Worm (Caenorhabditis elegans): Measurements from ENCODE around the gene C14A11.2.

C14A11.2 gene

DNA sequence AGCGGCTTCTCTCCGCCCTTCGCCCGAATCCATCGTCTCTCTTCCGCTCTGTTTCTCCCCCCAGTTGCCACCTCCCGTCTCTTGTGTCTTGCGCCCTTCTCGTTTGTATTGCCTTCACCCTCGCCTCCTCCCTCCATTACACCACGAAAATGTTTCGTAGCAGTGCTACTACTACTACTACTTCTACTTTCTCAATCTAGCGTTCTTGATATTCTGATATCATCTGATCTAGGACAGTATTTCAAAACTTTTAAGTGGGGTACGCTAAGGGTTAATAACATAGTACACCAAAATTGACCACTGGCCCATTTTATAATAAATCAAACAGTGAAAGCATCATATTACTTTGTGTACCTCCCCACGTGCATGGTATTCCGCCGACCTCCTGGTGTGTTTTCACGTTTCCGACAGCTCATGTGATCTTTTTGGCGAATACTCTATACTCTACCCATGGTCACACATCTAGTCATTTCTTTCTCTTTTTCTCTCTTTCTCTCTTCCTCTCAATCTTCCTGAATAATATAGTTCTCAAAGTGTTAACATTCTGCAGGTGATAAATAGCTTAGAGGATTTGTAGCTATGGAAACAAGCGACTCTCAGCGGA, at the start of gene C14A11.2:
TSS of gene C14A11.2 (plus strand) at position 551 of the 604 bp plus-strand sequence.
- TF ChIP-seq xnd-1 (tag; optimal IDR thresholded peaks at IDR 0.05) = no peak
- no peak for TF ChIP-seq repo-1 (tag; optimal IDR thresholded peaks at IDR 0.05)
- no peak for TF ChIP-seq attf-5 (GFP tag; optimal IDR thresholded peaks at IDR 0.05)
- no peak for TF ChIP-seq Y95B8A.8 (GFP tag; IDR thresholded peaks at IDR 0.05)
- TF ChIP-seq F57C9.4 (tag; optimal IDR thresholded peaks at IDR 0.05) = no peak
- no peak for TF ChIP-seq attf-6 (GFP tag; IDR thresholded peaks at IDR 0.05)
- TF ChIP-seq attf-3 (GFP tag; conservative IDR thresholded peaks at IDR 0.05) = no peak
- no peak for TF ChIP-seq ceh-100 (GFP tag; IDR thresholded peaks at IDR 0.05)
- no peak for TF ChIP-seq mel-28 (tag; optimal IDR thresholded peaks at IDR 0.05; ENCODE audit: borderline replicate concordance)
- TF ChIP-seq F10E7.11 (tag; optimal IDR thresholded peaks at IDR 0.05) = no peak
- TF ChIP-seq ekl-4 (GFP tag; IDR thresholded peaks at IDR 0.05) = no peak
- TF ChIP-seq him-1 (tag; optimal IDR thresholded peaks at IDR 0.05) = no peak
- TF ChIP-seq ztf-26 (tag; optimal IDR thresholded peaks at IDR 0.05) = no peak
- TF ChIP-seq lag-1 (GFP tag; IDR thresholded peaks at IDR 0.05) = no peak
- TF ChIP-seq nhr-27 (tag; optimal IDR thresholded peaks at IDR 0.05) = no peak
- no peak for TF ChIP-seq rcor-1 (GFP tag; IDR thresholded peaks at IDR 0.05)

DNA sequence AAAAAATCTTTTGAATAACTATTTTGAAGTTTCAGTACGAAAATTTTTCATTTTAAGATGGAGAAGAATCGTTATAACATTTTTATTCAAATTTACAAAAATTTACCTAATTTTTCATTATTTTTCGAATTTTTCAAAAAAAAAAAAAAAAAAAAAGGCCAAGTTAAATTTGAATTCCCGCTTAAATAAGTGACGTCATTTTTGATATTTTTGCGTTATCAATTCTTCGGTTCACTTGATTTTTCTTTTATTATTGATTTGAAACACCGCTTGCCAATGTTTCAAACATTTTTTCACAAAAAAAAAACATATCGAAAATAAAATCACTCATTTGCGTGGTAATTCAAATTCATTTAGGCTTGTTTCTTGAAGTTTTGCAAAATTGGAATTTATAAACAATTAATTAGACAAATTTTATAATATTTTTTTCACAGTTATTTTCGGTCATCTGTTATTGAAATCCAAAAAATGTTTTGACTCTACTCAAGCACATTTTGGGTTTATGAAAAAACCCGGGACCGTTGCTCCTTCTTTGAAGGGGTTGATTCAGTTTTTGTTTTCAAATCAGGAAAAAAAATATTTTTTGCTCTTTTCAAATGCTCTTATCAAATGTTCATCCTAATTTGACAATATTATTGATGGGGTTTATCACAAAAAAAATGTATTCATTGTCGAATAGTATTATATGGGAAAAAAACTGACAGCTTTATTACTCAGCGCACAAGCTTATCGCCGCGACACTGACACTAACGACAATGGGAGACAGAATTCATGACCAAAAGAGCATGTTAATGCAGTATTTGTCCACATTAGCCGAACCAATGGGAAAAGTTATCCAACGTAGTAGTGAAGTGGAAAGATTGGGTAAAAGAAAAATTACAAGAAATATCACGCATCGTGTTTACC, 48.6 kb upstream of the C14A11.2 start:
- TF ChIP-seq Y95B8A.8 (GFP tag; IDR thresholded peaks at IDR 0.05) = no peak
- no peak for TF ChIP-seq ceh-100 (GFP tag; IDR thresholded peaks at IDR 0.05)
- TF ChIP-seq nhr-80 (tag; optimal IDR thresholded peaks at IDR 0.05) = peak; percentile 53
- TF ChIP-seq ekl-4 (GFP tag; IDR thresholded peaks at IDR 0.05) = no peak

DNA sequence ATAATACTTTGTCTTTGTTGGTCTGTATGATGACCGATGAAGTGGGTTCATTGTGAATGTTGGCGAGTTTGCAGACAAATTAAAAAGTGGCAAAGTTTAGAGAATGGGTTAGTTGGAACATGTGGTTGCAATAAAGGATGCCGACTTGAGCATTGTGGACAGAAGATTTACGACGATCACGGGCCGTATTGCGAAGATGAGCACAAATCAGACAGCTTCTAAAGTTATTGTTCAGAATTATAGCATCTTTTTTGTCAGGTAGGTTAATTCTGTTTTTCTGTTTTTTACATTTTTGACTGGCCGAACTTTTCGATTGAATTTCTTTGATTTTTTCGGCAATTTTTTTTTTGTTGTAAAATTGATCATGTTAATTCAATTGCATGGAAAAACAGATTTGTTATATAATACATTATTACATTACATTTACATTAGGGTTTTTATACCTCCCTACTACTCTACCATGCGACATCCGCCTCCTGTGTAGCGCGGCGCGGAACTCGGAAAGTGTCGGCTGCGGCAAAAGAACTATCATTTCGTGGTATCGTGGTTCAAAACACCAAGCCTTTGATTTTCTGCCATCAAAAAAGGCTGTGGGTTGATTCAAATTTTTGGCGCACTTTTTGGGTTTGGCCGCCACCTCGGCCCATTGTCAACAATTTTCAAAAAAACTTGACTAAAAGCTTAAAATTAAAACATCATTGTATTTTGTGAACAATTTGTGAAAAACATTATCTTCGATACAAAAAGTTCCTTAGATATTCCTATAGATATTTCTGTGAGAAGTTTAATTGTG, 39.2 kb upstream of the C14A11.2 start, which contains the start of gene unc-2:
TSS of gene unc-2 (minus strand) at position 51 of the 793 bp plus-strand sequence.
- TF ChIP-seq snpc-1.1 (tag; optimal IDR thresholded peaks at IDR 0.05; ENCODE audit: insufficient read depth) = peak; percentile 80
- no peak for TF ChIP-seq nfya-2 (GFP tag; IDR thresholded peaks at IDR 0.05)
- TF ChIP-seq snpc-4 (GFP tag; optimal IDR thresholded peaks at IDR 0.05) = peak; percentile 59
- TF ChIP-seq snpc-4 (tag; optimal IDR thresholded peaks at IDR 0.05) = peak in 3 of 4 experiments; percentile 67 to 88 (median 73)
- TF ChIP-seq efl-1 (GFP tag; optimal IDR thresholded peaks at IDR 0.05) = no peak
- no peak for TF ChIP-seq cebp-1 (GFP tag; IDR thresholded peaks at IDR 0.05)
- TF ChIP-seq cebp-1 (tag; optimal IDR thresholded peaks at IDR 0.05) = no peak
- no peak for TF ChIP-seq egl-18 (GFP tag; IDR thresholded peaks at IDR 0.05)
- no peak for TF ChIP-seq ceh-58 (GFP tag; IDR thresholded peaks at IDR 0.05)

DNA sequence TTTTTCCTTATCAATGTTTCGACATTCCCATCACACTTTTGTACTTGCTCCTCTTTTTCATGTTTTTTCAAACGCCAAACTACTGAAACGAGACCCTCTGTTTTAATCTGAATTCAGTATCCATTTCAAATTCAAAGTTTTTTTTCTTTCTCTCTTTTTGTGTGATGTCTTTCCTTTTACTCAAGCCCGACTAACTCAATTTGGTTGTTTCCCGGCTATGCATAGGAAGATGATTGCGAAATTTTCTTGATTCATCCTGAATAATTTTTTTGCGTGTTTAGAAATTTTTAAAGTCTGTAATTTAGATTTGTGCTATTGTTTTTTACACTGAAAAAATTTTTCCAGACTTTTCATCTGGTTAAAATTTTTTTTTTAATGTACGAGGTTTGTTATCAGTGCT, 38.6 kb upstream of the C14A11.2 start:
- TF ChIP-seq cebp-1 (GFP tag; IDR thresholded peaks at IDR 0.05) = no peak
- TF ChIP-seq cebp-1 (tag; optimal IDR thresholded peaks at IDR 0.05) = peak; percentile 76
- no peak for TF ChIP-seq attf-6 (GFP tag; IDR thresholded peaks at IDR 0.05)
- no peak for TF ChIP-seq lir-1 (GFP tag; conservative IDR thresholded peaks at IDR 0.05)
- TF ChIP-seq xnd-1 (tag; optimal IDR thresholded peaks at IDR 0.05) = no peak
- TF ChIP-seq ekl-4 (GFP tag; IDR thresholded peaks at IDR 0.05) = no peak
- TF ChIP-seq nhr-80 (tag; optimal IDR thresholded peaks at IDR 0.05) = peak; percentile 9
- TF ChIP-seq F55B11.4 (tag; optimal IDR thresholded peaks at IDR 0.05; ENCODE audit: borderline replicate concordance, insufficient read depth) = no peak

Measured in whole organism, young adult.